Fruit fly (Drosophila melanogaster): ENCODE results near the gene CG5561.

Gene CG5561

DNA sequence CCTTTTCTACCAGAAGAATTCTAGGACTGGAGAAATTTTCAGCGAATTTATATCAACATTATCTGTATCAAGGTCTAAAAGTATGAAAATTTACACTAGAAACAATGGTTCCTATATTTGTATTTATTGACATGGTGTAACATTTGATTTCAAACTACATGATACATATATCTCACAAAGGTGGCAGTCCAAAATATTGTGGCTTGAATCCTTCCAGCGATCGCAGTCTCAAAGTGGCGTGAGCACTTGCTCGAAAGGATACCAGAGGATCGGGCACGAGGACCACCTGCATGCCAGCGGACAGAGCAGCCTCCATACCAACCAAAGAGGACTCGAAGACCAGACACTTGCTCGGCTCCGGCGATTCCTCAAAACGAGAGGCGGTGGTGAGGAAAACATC lies at the start of gene CG5561:
Gene CG5561, minus strand, starts transcription at position 101 of the 400 bp plus-strand sequence.
- no peak for TF ChIP-seq CG1620 (GFP tag; optimal IDR thresholded peaks at IDR 0.05)

- TF ChIP-seq CG1620 (GFP tag; optimal IDR thresholded peaks at IDR 0.05), result no peak
- no peak for TF ChIP-seq cnc (optimal IDR thresholded peaks at IDR 0.05)
- no peak for TF ChIP-seq ovo (GFP tag; optimal IDR thresholded peaks at IDR 0.05)
- TF ChIP-seq tj (GFP tag; optimal IDR thresholded peaks at IDR 0.05), result no peak
- no peak for TF ChIP-seq pad (GFP tag; optimal IDR thresholded peaks at IDR 0.05)
- no peak for TF ChIP-seq CG7101 (tag; optimal IDR thresholded peaks at IDR 0.05)
- TF ChIP-seq kay (GFP tag; ENCODE audit: borderline replicate concordance), result no peak
- no peak for TF ChIP-seq bab1 (GFP tag; optimal IDR thresholded peaks at IDR 0.05)
- no peak for TF ChIP-seq Clk (GFP tag; optimal IDR thresholded peaks at IDR 0.05)
- no peak for TF ChIP-seq CG12768 (GFP tag; optimal IDR thresholded peaks at IDR 0.05)
- TF ChIP-seq CG14711 (tag; optimal IDR thresholded peaks at IDR 0.05), result no peak
- no peak for TF ChIP-seq Hr96 (GFP tag; optimal IDR thresholded peaks at IDR 0.05)
- TF ChIP-seq Mnt (GFP tag; optimal IDR thresholded peaks at IDR 0.05), result no peak
- TF ChIP-seq toe (GFP tag; optimal IDR thresholded peaks at IDR 0.05), result no peak
- TF ChIP-seq CG5204 (GFP tag; optimal IDR thresholded peaks at IDR 0.05), result no peak
- TF ChIP-seq CG7045 (GFP tag; optimal IDR thresholded peaks at IDR 0.05), result no peak
- TF ChIP-seq CG11617 (GFP tag; optimal IDR thresholded peaks at IDR 0.05), result no peak
- no peak for TF ChIP-seq CG33017 (tag; optimal IDR thresholded peaks at IDR 0.05)
These were observed 48.8 kb upstream of the CG5561 start for dm6 chr2L:1402728-1403127.

- TF ChIP-seq CG7045 (GFP tag; optimal IDR thresholded peaks at IDR 0.05) (no peak), cnc (optimal IDR thresholded peaks at IDR 0.05) (no peak), CG11617 (GFP tag; optimal IDR thresholded peaks at IDR 0.05) (no peak), cic (GFP tag; optimal IDR thresholded peaks at IDR 0.05) (no peak), CG5204 (GFP tag; optimal IDR thresholded peaks at IDR 0.05) (no peak), toe (GFP tag; optimal IDR thresholded peaks at IDR 0.05) (no peak), Mnt (GFP tag; optimal IDR thresholded peaks at IDR 0.05) (no peak), Hr96 (GFP tag; optimal IDR thresholded peaks at IDR 0.05) (no peak)
These were observed 45.5 kb upstream of the CG5561 start for dm6 chr2L:1399434-1399833.

DNA sequence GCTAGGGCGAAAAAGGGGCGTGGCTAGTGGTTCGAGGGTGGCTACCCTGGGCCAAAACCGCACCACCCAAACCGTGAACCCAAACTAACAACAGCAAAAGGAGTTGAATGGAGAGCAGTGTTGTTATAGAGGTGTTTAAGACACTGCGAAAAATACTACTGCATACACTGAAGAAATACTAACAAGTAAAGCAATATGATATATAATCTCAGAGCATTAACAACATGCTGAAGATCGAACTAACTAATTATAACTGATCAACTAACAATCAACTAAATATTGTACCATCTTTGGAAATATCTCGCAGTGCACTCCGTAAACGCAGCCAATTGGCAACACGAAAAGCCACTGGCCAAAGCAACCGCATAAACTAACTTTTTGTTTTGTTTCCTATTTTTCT lies 39.7 kb upstream of the CG5561 start:
- no peak for TF ChIP-seq Hr96 (GFP tag; optimal IDR thresholded peaks at IDR 0.05)
- no peak for TF ChIP-seq cnc (optimal IDR thresholded peaks at IDR 0.05)
- no peak for TF ChIP-seq CG12768 (GFP tag; optimal IDR thresholded peaks at IDR 0.05)
- TF ChIP-seq Crg-1 (GFP tag; optimal IDR thresholded peaks at IDR 0.05), result no peak
- TF ChIP-seq CG7045 (GFP tag; optimal IDR thresholded peaks at IDR 0.05), result no peak
- no peak for TF ChIP-seq CG11617 (GFP tag; optimal IDR thresholded peaks at IDR 0.05)
- TF ChIP-seq CG14711 (tag; optimal IDR thresholded peaks at IDR 0.05), result no peak
- no peak for TF ChIP-seq Clk (GFP tag; optimal IDR thresholded peaks at IDR 0.05)
- TF ChIP-seq tj (GFP tag; optimal IDR thresholded peaks at IDR 0.05), result no peak
- TF ChIP-seq CG5204 (GFP tag; optimal IDR thresholded peaks at IDR 0.05), result no peak
- TF ChIP-seq CG33017 (tag; optimal IDR thresholded peaks at IDR 0.05), result no peak
- no peak for TF ChIP-seq Mnt (GFP tag; optimal IDR thresholded peaks at IDR 0.05)
- TF ChIP-seq cic (GFP tag; optimal IDR thresholded peaks at IDR 0.05), result no peak
- TF ChIP-seq bab1 (GFP tag; optimal IDR thresholded peaks at IDR 0.05), result no peak
- TF ChIP-seq pad (GFP tag; optimal IDR thresholded peaks at IDR 0.05), result no peak

dm6 chr2L:1390271-1390670 lies 36.4 kb upstream of the CG5561 start:
- TF ChIP-seq kay (GFP tag; ENCODE audit: borderline replicate concordance), result no peak
- TF ChIP-seq CG5204 (GFP tag; optimal IDR thresholded peaks at IDR 0.05), result no peak

DNA sequence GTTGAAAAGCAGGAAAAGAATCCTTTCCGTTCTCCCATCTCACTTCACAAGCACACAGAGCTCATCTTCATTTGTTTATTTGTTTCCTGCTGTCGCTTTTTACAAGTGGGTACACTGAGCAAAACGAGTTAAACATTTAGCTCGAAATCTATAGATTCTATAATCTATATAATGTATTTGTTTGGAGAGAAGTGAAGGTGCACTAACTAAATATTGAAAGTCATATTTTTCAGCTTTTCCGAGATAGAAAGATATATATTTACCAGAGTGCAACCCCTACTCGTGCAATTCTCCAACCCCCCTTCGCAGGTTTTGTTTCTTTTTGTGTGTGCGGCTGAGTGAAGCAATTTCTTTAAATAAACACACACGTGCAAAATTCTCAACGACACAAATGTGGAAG lies 33.9 kb upstream of the CG5561 start:
- TF ChIP-seq CG7101 (tag; optimal IDR thresholded peaks at IDR 0.05) (no peak), kay (GFP tag; ENCODE audit: borderline replicate concordance) (no peak), CG14711 (tag; optimal IDR thresholded peaks at IDR 0.05) (no peak), CG33017 (tag; optimal IDR thresholded peaks at IDR 0.05) (no peak), Clk (GFP tag; optimal IDR thresholded peaks at IDR 0.05) (no peak), pad (GFP tag; optimal IDR thresholded peaks at IDR 0.05) (no peak), cnc (optimal IDR thresholded peaks at IDR 0.05) (no peak), toe (GFP tag; optimal IDR thresholded peaks at IDR 0.05) (no peak), cic (GFP tag; optimal IDR thresholded peaks at IDR 0.05) (no peak), Hr96 (GFP tag; optimal IDR thresholded peaks at IDR 0.05) (no peak), bab1 (GFP tag; optimal IDR thresholded peaks at IDR 0.05) (no peak), CG1620 (GFP tag; optimal IDR thresholded peaks at IDR 0.05) (no peak), CG7045 (GFP tag; optimal IDR thresholded peaks at IDR 0.05) (no peak), tj (GFP tag; optimal IDR thresholded peaks at IDR 0.05) (no peak), ovo (GFP tag; optimal IDR thresholded peaks at IDR 0.05) (no peak), Crg-1 (GFP tag; optimal IDR thresholded peaks at IDR 0.05) (no peak), CG12768 (GFP tag; optimal IDR thresholded peaks at IDR 0.05) (no peak), CG11617 (GFP tag; optimal IDR thresholded peaks at IDR 0.05) (no peak)

- TF ChIP-seq cnc (optimal IDR thresholded peaks at IDR 0.05), result no peak
- TF ChIP-seq CG11617 (GFP tag; optimal IDR thresholded peaks at IDR 0.05), result no peak
- no peak for TF ChIP-seq Crg-1 (GFP tag; optimal IDR thresholded peaks at IDR 0.05)
- no peak for TF ChIP-seq CG1620 (GFP tag; optimal IDR thresholded peaks at IDR 0.05)
- TF ChIP-seq ovo (GFP tag; optimal IDR thresholded peaks at IDR 0.05), result no peak
- no peak for TF ChIP-seq Mnt (GFP tag; optimal IDR thresholded peaks at IDR 0.05)
- no peak for TF ChIP-seq Clk (GFP tag; optimal IDR thresholded peaks at IDR 0.05)
- no peak for TF ChIP-seq pad (GFP tag; optimal IDR thresholded peaks at IDR 0.05)
- no peak for TF ChIP-seq CG7045 (GFP tag; optimal IDR thresholded peaks at IDR 0.05)
- no peak for TF ChIP-seq CG7101 (tag; optimal IDR thresholded peaks at IDR 0.05)
- TF ChIP-seq kay (GFP tag; ENCODE audit: borderline replicate concordance), result no peak
These were observed 32.6 kb upstream of the CG5561 start for dm6 chr2L:1386512-1386911.
